Worm (Caenorhabditis elegans): Measurements from ENCODE around the gene C44B7.11.

- TF ChIP-seq dao-5 (tag; optimal IDR thresholded peaks at IDR 0.05) (no peak), him-1 (tag; optimal IDR thresholded peaks at IDR 0.05) (no peak), W03F9.2 (tag; optimal IDR thresholded peaks at IDR 0.05) (no peak)
Measured at ce11 chrII:6932978-6933377, 35.6 kb upstream of the C44B7.11 start.

All from whole organism, L4/young adult.